Fruit fly (Drosophila melanogaster) whole organism, prepupa: ENCODE data around the gene Klp98A.

Source experiments
- Blimp-1 ChIP-seq: fragments of 200-800 bp; sonication (Bioruptor generic); optimal IDR thresholded peaks from 3 replicates; lab custom pipeline; 2017; ENCODE audit warnings: missing biosample characterization, missing genetic modification characterization, mild to moderate bottlenecking, moderate library complexity, missing genetic modification reagents
- CG16779 ChIP-seq: fragments of 200-800 bp; sonication (Bioruptor generic); optimal IDR thresholded peaks from 3 replicates; lab custom pipeline; 2017; ENCODE audit warnings: missing biosample characterization, mild to moderate bottlenecking, missing genetic modification characterization
- CG31627 ChIP-seq: fragments of 200-800 bp; sonication (Bioruptor generic); optimal IDR thresholded peaks from 3 replicates; lab custom pipeline; 2016; ENCODE audit warnings: missing biosample characterization, missing genetic modification characterization
- CG32006 ChIP-seq: fragments of 200-800 bp; sonication (Bioruptor generic); optimal IDR thresholded peaks from 3 replicates; lab custom pipeline; 2017; ENCODE audit warnings: missing biosample characterization, mild to moderate bottlenecking, missing genetic modification characterization
- CG34406 ChIP-seq: fragments of 200-800 bp; sonication (Bioruptor generic); optimal IDR thresholded peaks from 3 replicates; lab custom pipeline; 2016; ENCODE audit warnings: missing biosample characterization, missing genetic modification characterization
- CG6163 ChIP-seq: fragments of 200-800 bp; sonication (Bioruptor generic); IDR thresholded peaks from 3 replicates; pipeline ENCODE4 v1.3.6; 2022; ENCODE audit warnings: missing biosample characterization, missing genetic modification characterization
- CG6792 ChIP-seq: fragments of 200-800 bp; sonication (Bioruptor generic); optimal IDR thresholded peaks from 3 replicates; lab custom pipeline; 2016; ENCODE audit warnings: missing biosample characterization, missing genetic modification characterization
- CG6808 ChIP-seq: fragments of 200-800 bp; sonication (Bioruptor generic); optimal IDR thresholded peaks from 3 replicates; lab custom pipeline; 2017; ENCODE audit warnings: missing biosample characterization, missing genetic modification characterization, mild to moderate bottlenecking, moderate library complexity, missing genetic modification reagents
- CG6854 ChIP-seq: fragments of 200-800 bp; sonication (Bioruptor generic); optimal IDR thresholded peaks from 2 replicates; lab custom pipeline; 2017; ENCODE audit warnings: missing biosample characterization, mild to moderate bottlenecking, missing genetic modification characterization
- Eip75B ChIP-seq: fragments of 200-800 bp; sonication (Bioruptor generic); optimal IDR thresholded peaks from 3 replicates; lab custom pipeline; 2016; ENCODE audit warnings: missing biosample characterization, missing genetic modification characterization
- Eip93F ChIP-seq: fragments of 200-800 bp; sonication (Bioruptor generic); optimal IDR thresholded peaks from 2 replicates; lab custom pipeline; 2016; ENCODE audit warnings: missing biosample characterization, mild to moderate bottlenecking, missing genetic modification characterization
- Hr38 ChIP-seq: sonication (Bioruptor generic); optimal IDR thresholded peaks from 2 replicates; lab custom pipeline; 2016; ENCODE audit warnings: missing biosample characterization, missing genetic modification characterization
- Hr39 ChIP-seq: fragments of 200-800 bp; sonication (Bioruptor generic); optimal IDR thresholded peaks from 2 replicates; lab custom pipeline; 2016; ENCODE audit warnings: missing biosample characterization, missing genetic modification characterization
- Lpt ChIP-seq: fragments of 200-800 bp; sonication (Bioruptor generic); optimal IDR thresholded peaks from 3 replicates; lab custom pipeline; 2016; ENCODE audit warnings: missing biosample characterization, missing genetic modification characterization

dm6 chr3R:27608000-27608399, 49.1 kb upstream of the Klp98A start:
- TF ChIP-seq CG6792 (GFP tag; lab: Kevin White, UChicago) (no peak), Lpt (GFP tag; lab: Kevin White, UChicago) (no peak), Hr39 (GFP tag; lab: Kevin White, UChicago) (no peak), CG6163 (GFP tag; lab: Robert Waterston, UW) (0 out of 3 replicates have a peak, but pooled peaks have one; percentile 45), CG6854 (GFP tag; lab: Kevin White, UChicago) (no peak), Eip93F (GFP tag; lab: Kevin White, UChicago) (no peak), CG6808 (GFP tag; lab: Kevin White, UChicago) (no peak), Blimp-1 (GFP tag; lab: Kevin White, UChicago) (no peak), Hr38 (no peak), CG31627 (GFP tag; lab: Kevin White, UChicago) (no peak), CG34406 (GFP tag; lab: Kevin White, UChicago) (no peak), CG16779 (tag; lab: Kevin White, UChicago) (no peak), Eip75B (no peak), CG32006 (no peak)
